Worm (Caenorhabditis elegans): ENCODE data around the gene R05D8.9.

- no peak for TF ChIP-seq vab-7 (GFP tag; IDR thresholded peaks at IDR 0.05)
- no peak for TF ChIP-seq snpc-4 (tag; optimal IDR thresholded peaks at IDR 0.05)
- no peak for TF ChIP-seq lin-39 (tag; optimal IDR thresholded peaks at IDR 0.05)
- TF ChIP-seq unc-39 (tag; optimal IDR thresholded peaks at IDR 0.05), result no peak
- no peak for TF ChIP-seq nhr-28 (tag; optimal IDR thresholded peaks at IDR 0.05)
- no peak for TF ChIP-seq unc-130 (GFP tag; optimal IDR thresholded peaks at IDR 0.05)
- no peak for TF ChIP-seq pqm-1 (tag; optimal IDR thresholded peaks at IDR 0.05)
- TF ChIP-seq lsy-2 (tag; optimal IDR thresholded peaks at IDR 0.05), result no peak
- no peak for TF ChIP-seq daf-8 (GFP tag; IDR thresholded peaks at IDR 0.05)
- TF ChIP-seq lin-13 (GFP tag; optimal IDR thresholded peaks at IDR 0.05), result no peak
- no peak for TF ChIP-seq nhr-237 (tag; optimal IDR thresholded peaks at IDR 0.05)
- TF ChIP-seq Y75B8A.6 (GFP tag; IDR thresholded peaks at IDR 0.05), result no peak
- no peak for TF ChIP-seq ZK337.2 (GFP tag; IDR thresholded peaks at IDR 0.05)
Observed at ce11 chrV:2716933-2717332, 50.4 kb downstream of the R05D8.9 start.

Measured in whole organism, L4 larva.